Worm (Caenorhabditis elegans): Measurements from ENCODE around the gene T21D12.12.

T21D12.12 gene

ce11 chrIV:291356-291755 is 25.1 kb downstream of the T21D12.12 start, which contains the start of gene T21D12.7:
Gene T21D12.7, minus strand, starts transcription at chrIV:291456.
- TF ChIP-seq egl-27 (tag; optimal IDR thresholded peaks at IDR 0.05) (no peak), unc-55 (GFP tag; optimal IDR thresholded peaks at IDR 0.05) (no peak), elt-1 (tag; optimal IDR thresholded peaks at IDR 0.05) (no peak), ZK546.5 (tag; optimal IDR thresholded peaks at IDR 0.05) (no peak), alr-1 (tag; optimal IDR thresholded peaks at IDR 0.05) (no peak), nhr-129 (tag; optimal IDR thresholded peaks at IDR 0.05) (no peak), mbf-1 (tag; optimal IDR thresholded peaks at IDR 0.05) (no peak), nhr-12 (tag; optimal IDR thresholded peaks at IDR 0.05) (no peak), nhr-237 (tag; optimal IDR thresholded peaks at IDR 0.05) (no peak), skn-1 (tag; optimal IDR thresholded peaks at IDR 0.05) (no peak), blmp-1 (tag; optimal IDR thresholded peaks at IDR 0.05; ENCODE audit: insufficient read depth) (no peak), aly-2 (tag; optimal IDR thresholded peaks at IDR 0.05) (no peak), nhr-25 (tag; optimal IDR thresholded peaks at IDR 0.05) (no peak), sma-9 (GFP tag; optimal IDR thresholded peaks at IDR 0.05) (no peak), sma-9 (tag; optimal IDR thresholded peaks at IDR 0.05) (no peak), snpc-4 (tag; optimal IDR thresholded peaks at IDR 0.05) (no peak), nhr-21 (tag; optimal IDR thresholded peaks at IDR 0.05) (no peak)

- TF ChIP-seq egl-27 (tag; optimal IDR thresholded peaks at IDR 0.05) = no peak
- TF ChIP-seq sma-3 (GFP tag; optimal IDR thresholded peaks at IDR 0.05) = peak; percentile 56
- peak; percentile 47 for TF ChIP-seq Y55F3AM.14 (GFP tag; optimal IDR thresholded peaks at IDR 0.05)
- no peak for TF ChIP-seq ceh-16 (tag; optimal IDR thresholded peaks at IDR 0.05)
- TF ChIP-seq ztf-11 (tag; optimal IDR thresholded peaks at IDR 0.05) = no peak
- no peak for TF ChIP-seq unc-62 (GFP tag; optimal IDR thresholded peaks at IDR 0.05)
- TF ChIP-seq unc-39 (tag; optimal IDR thresholded peaks at IDR 0.05) = no peak
- no peak for TF ChIP-seq dmd-4 (tag; optimal IDR thresholded peaks at IDR 0.05)
- peak; percentile 87 for TF ChIP-seq skn-1 (tag; optimal IDR thresholded peaks at IDR 0.05)
- peak; percentile 90 for TF ChIP-seq crh-2 (tag; optimal IDR thresholded peaks at IDR 0.05)
- peak; percentile 18 for TF ChIP-seq blmp-1 (tag; optimal IDR thresholded peaks at IDR 0.05; ENCODE audit: insufficient read depth)
- TF ChIP-seq F13H6.1 (tag; optimal IDR thresholded peaks at IDR 0.05) = peak; percentile 6
- TF ChIP-seq zag-1 (tag; optimal IDR thresholded peaks at IDR 0.05) = no peak
- no peak for TF ChIP-seq sem-4 (tag; optimal IDR thresholded peaks at IDR 0.05)
- no peak for TF ChIP-seq nhr-77 (tag; optimal IDR thresholded peaks at IDR 0.05)
- TF ChIP-seq ztf-1 (GFP tag; conservative IDR thresholded peaks at IDR 0.05) = no peak
- TF ChIP-seq ama-1 (optimal IDR thresholded peaks at IDR 0.05) = peak; percentile 13
- no peak for TF ChIP-seq lin-11 (tag; optimal IDR thresholded peaks at IDR 0.05)
- TF ChIP-seq mbf-1 (tag; optimal IDR thresholded peaks at IDR 0.05) = no peak
- no peak for TF ChIP-seq snpc-4 (tag; optimal IDR thresholded peaks at IDR 0.05)
- no peak for TF ChIP-seq nhr-25 (tag; optimal IDR thresholded peaks at IDR 0.05)
- no peak for TF ChIP-seq alr-1 (tag; optimal IDR thresholded peaks at IDR 0.05)
- no peak for TF ChIP-seq C34F6.9 (tag; optimal IDR thresholded peaks at IDR 0.05)
- TF ChIP-seq lin-13 (GFP tag; optimal IDR thresholded peaks at IDR 0.05) = no peak
- TF ChIP-seq sma-9 (GFP tag; optimal IDR thresholded peaks at IDR 0.05) = peak; percentile 50
- TF ChIP-seq sma-9 (tag; optimal IDR thresholded peaks at IDR 0.05) = no peak
- TF ChIP-seq mdl-1 (tag; optimal IDR thresholded peaks at IDR 0.05) = no peak
- peak in 1 of 2 experiments; percentile 43 for TF ChIP-seq lsy-2 (tag; optimal IDR thresholded peaks at IDR 0.05)
- TF ChIP-seq nhr-23 (tag; optimal IDR thresholded peaks at IDR 0.05) = no peak
- TF ChIP-seq nhr-21 (tag; optimal IDR thresholded peaks at IDR 0.05) = peak; percentile 3
- no peak for TF ChIP-seq aly-2 (tag; optimal IDR thresholded peaks at IDR 0.05)
- peak; percentile 67 for TF ChIP-seq gmeb-1 (tag; optimal IDR thresholded peaks at IDR 0.05)
- no peak for TF ChIP-seq nhr-6 (tag; optimal IDR thresholded peaks at IDR 0.05)
- peak; percentile 80 for TF ChIP-seq fos-1 (tag; optimal IDR thresholded peaks at IDR 0.05)
- TF ChIP-seq peb-1 (tag; optimal IDR thresholded peaks at IDR 0.05) = no peak
- no peak for TF ChIP-seq nhr-11 (tag; optimal IDR thresholded peaks at IDR 0.05)
- no peak for TF ChIP-seq unc-55 (GFP tag; optimal IDR thresholded peaks at IDR 0.05)
- no peak for TF ChIP-seq mab-5 (tag; optimal IDR thresholded peaks at IDR 0.05)
- no peak for TF ChIP-seq elt-1 (tag; optimal IDR thresholded peaks at IDR 0.05)
- no peak for TF ChIP-seq nhr-129 (tag; optimal IDR thresholded peaks at IDR 0.05)
These were observed 25.7 kb downstream of the T21D12.12 start for ce11 chrIV:291851-292367.
